Worm (Caenorhabditis elegans) whole organism, mixed stage, embryonic: ENCODE data around the gene T24C4.5.
A peak's percentile ranks its signal among the peaks of the same experiment; 100 is the strongest.

Experiments
- cnd-1 ChIP-seq: fragments of 200-800 bp; sonication (Bioruptor generic); optimal IDR thresholded peaks from 2 replicates; lab custom pipeline; 2018; ENCODE audit warnings: mild to moderate bottlenecking, missing genetic modification characterization, missing compliant biosample characterization
- drap-1 ChIP-seq: fragments of 200-800 bp; sonication (Bioruptor generic); optimal IDR thresholded peaks from 3 replicates; lab custom pipeline; 2018; ENCODE audit warnings: mild to moderate bottlenecking, missing genetic modification characterization, missing compliant biosample characterization
- mep-1 ChIP-seq: fragments of 150-350 bp; optimal IDR thresholded peaks from 2 replicates; lab custom pipeline; 2017; ENCODE audit warnings: missing biosample characterization, missing genetic modification reagents, missing genetic modification characterization, inconsistent platforms
- pha-4 ChIP-seq: fragments of 150-350 bp; optimal IDR thresholded peaks from 2 replicates; lab custom pipeline; 2018; ENCODE audit warnings: missing biosample characterization, missing genetic modification reagents, missing genetic modification characterization
- ztf-11 ChIP-seq: fragments of 150-350 bp; optimal IDR thresholded peaks from 2 replicates; lab custom pipeline; 2014; ENCODE audit warnings: missing biosample characterization, missing genetic modification characterization

ce11 chrIII:843999-844398 is 35.5 kb downstream of the T24C4.5 start:
- TF ChIP-seq pha-4, result no peak
- no peak for TF ChIP-seq drap-1 (GFP tag; lab: Kevin White, UChicago)
- peak; percentile 14 for TF ChIP-seq ztf-11 (tag; lab: Kevin White, UChicago)
- no peak for TF ChIP-seq mep-1 (tag; lab: Kevin White, UChicago)
- TF ChIP-seq cnd-1 (tag; lab: Kevin White, UChicago), result no peak
